Worm (Caenorhabditis elegans): ENCODE measurements around the gene R02C2.1.

DNA sequence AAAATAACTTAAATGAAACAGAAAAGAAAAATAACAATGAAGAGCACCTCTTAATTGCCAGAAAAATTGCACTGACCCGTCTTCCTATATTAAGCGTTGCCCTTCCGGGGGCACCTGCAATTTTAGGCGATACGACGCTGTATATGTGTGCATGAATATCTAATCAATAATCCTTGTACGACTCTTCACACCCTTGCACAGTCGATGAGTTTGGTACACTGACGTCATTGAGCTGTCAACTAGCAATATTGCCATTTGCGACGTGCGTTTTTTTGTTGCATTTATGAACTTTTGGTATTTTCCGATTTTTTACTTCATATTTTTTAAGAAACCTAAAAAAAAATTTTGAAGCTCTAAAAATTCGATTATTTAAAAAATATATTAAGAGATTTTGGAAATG, 8.1 kb upstream of the R02C2.1 start, which contains the start of gene kin-34:
- TF ChIP-seq elt-3 (tag; optimal IDR thresholded peaks at IDR 0.05) (no peak), nhr-76 (tag; optimal IDR thresholded peaks at IDR 0.05) (no peak), nhr-237 (tag; optimal IDR thresholded peaks at IDR 0.05) (no peak), cnd-1 (tag; optimal IDR thresholded peaks at IDR 0.05) (no peak), lsy-2 (tag; optimal IDR thresholded peaks at IDR 0.05) (no peak), zip-8 (tag; optimal IDR thresholded peaks at IDR 0.05) (no peak), unc-39 (tag; optimal IDR thresholded peaks at IDR 0.05) (no peak), sptf-1 (tag; optimal IDR thresholded peaks at IDR 0.05) (no peak)

Measured in whole organism, mixed stage, embryonic.